Fruit fly (Drosophila melanogaster): ENCODE data around the gene RluA-2.

Gene RluA-2

dm6 chr2L:10428528-10428927 lies 48.3 kb upstream of the RluA-2 start, which contains the start of gene CG5188 (continued):
- TF ChIP-seq ara (GFP tag; IDR thresholded peaks at IDR 0.05) (no peak), CG11696 (GFP tag; IDR thresholded peaks at IDR 0.05) (peak; percentile 64; the same call in 1 of the 2 replicates), CG14710 (tag; optimal IDR thresholded peaks at IDR 0.05) (peak; percentile 42), CG2120 (GFP tag; optimal IDR thresholded peaks at IDR 0.05) (peak; percentile 56), CG17829 (tag; optimal IDR thresholded peaks at IDR 0.05) (peak; percentile 68), CG10209 (GFP tag; optimal IDR thresholded peaks at IDR 0.05) (no peak), CG3847 (GFP tag; IDR thresholded peaks at IDR 0.05) (no peak), ind (GFP tag; optimal IDR thresholded peaks at IDR 0.05) (peak; percentile 33), gsb (GFP tag; IDR thresholded peaks at IDR 0.05) (no peak), Mrtf (GFP tag; IDR thresholded peaks at IDR 0.05) (no peak), aop (GFP tag; IDR thresholded peaks at IDR 0.05) (no peak), cas (GFP tag; IDR thresholded peaks at IDR 0.05) (no peak), CG15514 (GFP tag; optimal IDR thresholded peaks at IDR 0.05) (peak; percentile 44), CG15696 (tag; optimal IDR thresholded peaks at IDR 0.05) (peak; percentile 17), CG6791 (GFP tag; IDR thresholded peaks at IDR 0.05; ENCODE audit: partially characterized antibody) (0 out of 3 replicates have a peak, but pooled peaks have one; percentile 45), CG11093 (GFP tag; IDR thresholded peaks at IDR 0.05) (no peak), nerfin-1 (tag; optimal IDR thresholded peaks at IDR 0.05) (peak; percentile 48), NK7.1 (GFP tag; optimal IDR thresholded peaks at IDR 0.05) (no peak), pb (GFP tag; optimal IDR thresholded peaks at IDR 0.05) (no peak), CG11723 (GFP tag; optimal IDR thresholded peaks at IDR 0.05) (no peak), dan (GFP tag; IDR thresholded peaks at IDR 0.05) (no peak), BtbVII (GFP tag; optimal IDR thresholded peaks at IDR 0.05) (no peak), B-H2 (GFP tag; optimal IDR thresholded peaks at IDR 0.05) (peak; percentile 1), Fer1 (GFP tag; optimal IDR thresholded peaks at IDR 0.05) (peak; percentile 48), CG18619 (GFP tag; optimal IDR thresholded peaks at IDR 0.05) (peak; percentile 16), Atf3 (GFP tag; optimal IDR thresholded peaks at IDR 0.05) (no peak), HLH3B (GFP tag; IDR thresholded peaks at IDR 0.05) (no peak), Dek (tag; optimal IDR thresholded peaks at IDR 0.05) (peak; percentile 54), Mes4 (GFP tag; optimal IDR thresholded peaks at IDR 0.05) (no peak), Ssrp (tag; optimal IDR thresholded peaks at IDR 0.05) (peak; percentile 26), Lpt (GFP tag; optimal IDR thresholded peaks at IDR 0.05) (no peak), Ravus (GFP tag; IDR thresholded peaks at IDR 0.05) (no peak), pros (GFP tag; optimal IDR thresholded peaks at IDR 0.05) (no peak), so (GFP tag; IDR thresholded peaks at IDR 0.05) (peak; percentile 26; the same call in 1 of the 3 replicates), Oli (tag; optimal IDR thresholded peaks at IDR 0.05) (peak; percentile 19), chm (GFP tag; IDR thresholded peaks at IDR 0.05) (no peak), CG7786 (GFP tag; optimal IDR thresholded peaks at IDR 0.05) (no peak), Tbp (GFP tag; optimal IDR thresholded peaks at IDR 0.05) (no peak), CG13424 (tag; optimal IDR thresholded peaks at IDR 0.05) (peak; percentile 64), HLH54F (GFP tag; optimal IDR thresholded peaks at IDR 0.05) (no peak), CG12236 (GFP tag; optimal IDR thresholded peaks at IDR 0.05) (no peak), nom (GFP tag; optimal IDR thresholded peaks at IDR 0.05) (peak; percentile 49), nmo (GFP tag; optimal IDR thresholded peaks at IDR 0.05) (peak; percentile 57), sisA (GFP tag; IDR thresholded peaks at IDR 0.05) (no peak; the same call in 1 of the 2 replicates), CG7963 (GFP tag; IDR thresholded peaks at IDR 0.05; ENCODE audit: partially characterized antibody) (no peak), gce (GFP tag; IDR thresholded peaks at IDR 0.05) (0 out of 3 replicates have a peak, but pooled peaks have one; percentile 48), az2 (GFP tag; optimal IDR thresholded peaks at IDR 0.05) (peak; percentile 68), CG4360 (GFP tag; IDR thresholded peaks at IDR 0.05) (no peak), Camta (GFP tag; optimal IDR thresholded peaks at IDR 0.05) (peak; percentile 2), Optix (GFP tag; IDR thresholded peaks at IDR 0.05) (no peak), fd3F (GFP tag; optimal IDR thresholded peaks at IDR 0.05) (no peak), CG10274 (GFP tag; optimal IDR thresholded peaks at IDR 0.05) (no peak)
